Worm (Caenorhabditis elegans) whole organism, young adult: ENCODE measurements around the gene R11D1.12.

Source experiments
- D2030.7 ChIP-seq: fragments of 200-800 bp; sonication (Bioruptor generic); IDR thresholded peaks from 2 replicates; pipeline ENCODE4 v1.3.6; 2022; ENCODE audit warnings: missing genetic modification reagents, missing genetic modification characterization, missing compliant biosample characterization
- F22D6.2 ChIP-seq: sonication (generic microtip); optimal IDR thresholded peaks from 2 replicates; lab custom pipeline; 2016; ENCODE audit warnings: mild to moderate bottlenecking, missing genetic modification characterization, missing compliant biosample characterization
- F33H1.4 ChIP-seq: fragments of 200-800 bp; sonication (Bioruptor generic); IDR thresholded peaks from 2 replicates; pipeline ENCODE4 v1.3.6; 2022; ENCODE audit warnings: missing genetic modification reagents, missing genetic modification characterization, missing compliant biosample characterization
- F55B11.4 ChIP-seq: sonication (generic microtip); optimal IDR thresholded peaks from 2 replicates; lab custom pipeline; 2016; ENCODE audit warnings: missing compliant biosample characterization, missing genetic modification characterization, borderline replicate concordance; ENCODE audit not compliant: insufficient read depth
- K12H6.12 ChIP-seq: fragments of 200-800 bp; sonication (Bioruptor generic); optimal IDR thresholded peaks from 2 replicates; lab custom pipeline; 2018; ENCODE audit warnings: mild to moderate bottlenecking, missing genetic modification characterization, missing compliant biosample characterization
- Y53F4B.3 ChIP-seq: fragments of 200-800 bp; sonication (Bioruptor generic); IDR thresholded peaks from 2 replicates; pipeline ENCODE4 v1.3.6; 2022; ENCODE audit warnings: missing genetic modification reagents, missing genetic modification characterization, missing compliant biosample characterization
- attf-5 ChIP-seq: fragments of 200-800 bp; sonication (Bioruptor generic); optimal IDR thresholded peaks from 2 replicates; lab custom pipeline; 2018; ENCODE audit warnings: mild to moderate bottlenecking, missing genetic modification characterization, missing compliant biosample characterization
- bed-1 ChIP-seq: fragments of 200-800 bp; sonication (Bioruptor generic); IDR thresholded peaks from 2 replicates; pipeline ENCODE4 v1.3.6; 2022; ENCODE audit warnings: missing genetic modification reagents, missing genetic modification characterization, missing compliant biosample characterization
- cebp-1 ChIP-seq, 2 experiments: fragments of 200-800 bp in 1 of 2; sonication (Bioruptor generic) in 1 of 2; sonication (generic microtip) in 1 of 2; IDR thresholded peaks in 1 of 2; optimal IDR thresholded peaks in 1 of 2; 2 replicates each; pipeline versions ENCODE4 v1.3.6 to Lab custom; 2017 to 2022; ENCODE audit warnings: missing compliant biosample characterization in 2 of 2, missing genetic modification characterization in 2 of 2, mild to moderate bottlenecking in 1 of 2, missing genetic modification reagents in 1 of 2, moderate library complexity in 1 of 2
- ceh-27 ChIP-seq: fragments of 200-800 bp; sonication (Bioruptor generic); optimal IDR thresholded peaks from 2 replicates; lab custom pipeline; 2018; ENCODE audit warnings: mild to moderate bottlenecking, missing genetic modification characterization, moderate library complexity, missing compliant biosample characterization
- ceh-40 ChIP-seq: fragments of 200-800 bp; sonication (Bioruptor generic); IDR thresholded peaks from 2 replicates; pipeline ENCODE4 v1.3.6; 2022; ENCODE audit warnings: missing genetic modification characterization, missing compliant biosample characterization
- ceh-58 ChIP-seq: fragments of 200-800 bp; sonication (Bioruptor generic); IDR thresholded peaks from 2 replicates; pipeline ENCODE4 v1.3.6; 2022; ENCODE audit warnings: missing genetic modification characterization, missing compliant biosample characterization
- ceh-91 ChIP-seq: fragments of 200-800 bp; sonication (Bioruptor generic); IDR thresholded peaks from 2 replicates; pipeline ENCODE4 v1.3.6; 2022; ENCODE audit warnings: missing genetic modification reagents, missing genetic modification characterization, missing compliant biosample characterization
- dox-1 ChIP-seq: fragments of 200-800 bp; sonication (Bioruptor generic); IDR thresholded peaks from 2 replicates; pipeline ENCODE4 v1.3.6; 2022; ENCODE audit warnings: missing genetic modification reagents, missing genetic modification characterization, missing compliant biosample characterization
- dpl-1 ChIP-seq: fragments of 150-350 bp; optimal IDR thresholded peaks from 2 replicates; lab custom pipeline; 2014; ENCODE audit warnings: missing biosample characterization, missing genetic modification reagents, missing genetic modification characterization
- egrh-3 ChIP-seq: fragments of 200-800 bp; sonication (Bioruptor generic); IDR thresholded peaks from 2 replicates; pipeline ENCODE4 v1.3.6; 2022; ENCODE audit warnings: missing genetic modification reagents, missing genetic modification characterization, missing compliant biosample characterization
- let-526 ChIP-seq: fragments of 200-800 bp; sonication (Bioruptor generic); IDR thresholded peaks from 2 replicates; pipeline ENCODE4 v1.3.6; 2022; ENCODE audit warnings: missing genetic modification reagents, missing genetic modification characterization, missing compliant biosample characterization
- let-607 ChIP-seq, 2 experiments: fragments of 200-800 bp in 1 of 2; sonication (Bioruptor generic) in 1 of 2; sonication (generic microtip) in 1 of 2; optimal IDR thresholded peaks; 2 replicates each; lab custom pipeline; 2016 to 2018; ENCODE audit warnings: mild to moderate bottlenecking in 2 of 2, missing compliant biosample characterization in 2 of 2, missing genetic modification characterization in 2 of 2, moderate library complexity in 2 of 2, missing genotype in 1 of 2
- lsl-1 ChIP-seq: fragments of 200-800 bp; sonication (Bioruptor generic); optimal IDR thresholded peaks from 2 replicates; lab custom pipeline; 2018; ENCODE audit warnings: mild to moderate bottlenecking, missing genetic modification characterization, moderate library complexity, missing compliant biosample characterization
- madf-6 ChIP-seq: fragments of 200-800 bp; sonication (Bioruptor generic); IDR thresholded peaks from 2 replicates; pipeline ENCODE4 v1.3.6; 2022; ENCODE audit warnings: missing genetic modification reagents, missing genetic modification characterization, missing compliant biosample characterization
- madf-8 ChIP-seq: fragments of 200-800 bp; sonication (Bioruptor generic); conservative IDR thresholded peaks from 2 replicates; pipeline ENCODE4 v1.3.6; 2022; ENCODE audit warnings: missing genetic modification reagents, missing genetic modification characterization, missing compliant biosample characterization
- mcd-1 ChIP-seq: fragments of 200-800 bp; sonication (Bioruptor generic); IDR thresholded peaks from 2 replicates; pipeline ENCODE4 v1.3.6; 2022; ENCODE audit warnings: missing genetic modification reagents, missing genetic modification characterization, missing compliant biosample characterization
- mel-28 ChIP-seq: sonication (generic microtip); optimal IDR thresholded peaks from 2 replicates; lab custom pipeline; 2016; ENCODE audit warnings: borderline replicate concordance, mild to moderate bottlenecking, missing genetic modification characterization, missing compliant biosample characterization
- nhr-80 ChIP-seq: sonication (generic microtip); optimal IDR thresholded peaks from 2 replicates; lab custom pipeline; 2016; ENCODE audit warnings: missing genetic modification characterization, missing compliant biosample characterization
- pbrm-1 ChIP-seq: fragments of 200-800 bp; sonication (Bioruptor generic); IDR thresholded peaks from 2 replicates; pipeline ENCODE4 v1.3.6; 2022; ENCODE audit warnings: missing genetic modification reagents, missing genetic modification characterization, missing compliant biosample characterization
- rpc-1 ChIP-seq, 2 experiments: fragments of 150-350 bp in 1 of 2; sonication (generic microtip) in 1 of 2; optimal IDR thresholded peaks; 2 replicates each; lab custom pipeline; 2014 to 2018; ENCODE audit warnings: missing biosample characterization in 1 of 2, missing genetic modification characterization in 1 of 2, missing genetic modification reagents in 1 of 2, missing genotype in 1 of 2
- snpc-1.3 ChIP-seq: sonication (generic microtip); optimal IDR thresholded peaks from 2 replicates; lab custom pipeline; 2017; ENCODE audit warnings: missing genetic modification characterization, mild to moderate bottlenecking, missing compliant biosample characterization, antibody characterized with exemption, moderate library complexity, missing genotype, missing genetic modification reagents; ENCODE audit not compliant: insufficient read depth
- snpc-3.4 ChIP-seq: sonication (generic microtip); optimal IDR thresholded peaks from 2 replicates; lab custom pipeline; 2017; ENCODE audit warnings: missing genetic modification characterization, mild to moderate bottlenecking, missing compliant biosample characterization, antibody characterized with exemption, moderate library complexity, missing genotype, missing genetic modification reagents
- snpc-4 ChIP-seq, 5 experiments: fragments of 150-350 bp in 1 of 5; sonication (generic microtip) in 4 of 5; optimal IDR thresholded peaks; 2 replicates each; lab custom pipeline; 2014 to 2018; ENCODE audit warnings: missing genetic modification characterization in 5 of 5, missing biosample characterization in 3 of 5, antibody characterized with exemption in 2 of 5, mild to moderate bottlenecking in 2 of 5, missing compliant biosample characterization in 2 of 5, missing genotype in 2 of 5, moderate library complexity in 2 of 5, missing genetic modification reagents in 1 of 5
- somi-1 ChIP-seq: fragments of 200-800 bp; sonication (Bioruptor generic); optimal IDR thresholded peaks from 2 replicates; lab custom pipeline; 2018; ENCODE audit warnings: mild to moderate bottlenecking, missing genetic modification characterization, missing compliant biosample characterization
- tbx-9 ChIP-seq: sonication (generic microtip); optimal IDR thresholded peaks from 2 replicates; lab custom pipeline; 2016; ENCODE audit warnings: borderline replicate concordance, missing genetic modification characterization, inconsistent platforms, missing compliant biosample characterization
- xnd-1 ChIP-seq: sonication (generic microtip); optimal IDR thresholded peaks from 2 replicates; lab custom pipeline; 2016; ENCODE audit warnings: missing genotype, missing genetic modification reagents, missing genetic modification characterization, missing compliant biosample characterization
- zim-3 ChIP-seq: sonication (generic microtip); optimal IDR thresholded peaks from 2 replicates; lab custom pipeline; 2017; ENCODE audit warnings: mild to moderate bottlenecking, missing genetic modification characterization, moderate library complexity, missing compliant biosample characterization
- ztf-22 ChIP-seq: fragments of 200-800 bp; sonication (Bioruptor generic); optimal IDR thresholded peaks from 2 replicates; lab custom pipeline; 2018; ENCODE audit warnings: mild to moderate bottlenecking, missing genetic modification characterization, moderate library complexity, missing compliant biosample characterization

R11D1.12 gene

ce11 chrV:12704077-12704476, 21.7 kb downstream of the R11D1.12 start, which contains the start of gene R11D1.1:
Gene R11D1.1 (plus strand): TSS chrV:12704377.
- no peak for TF ChIP-seq snpc-4 (GFP tag; optimal IDR thresholded peaks at IDR 0.05; lab: Kevin White, UChicago)
- no peak for TF ChIP-seq snpc-4 (tag; optimal IDR thresholded peaks at IDR 0.05; lab: Kevin White, UChicago)
- TF ChIP-seq dox-1 (GFP tag; lab: Robert Waterston, UW): no peak
- no peak for TF ChIP-seq bed-1 (GFP tag; lab: Robert Waterston, UW)
- TF ChIP-seq let-607 (tag; optimal IDR thresholded peaks at IDR 0.05; lab: Kevin White, UChicago): no peak
- TF ChIP-seq ceh-58 (GFP tag; lab: Robert Waterston, UW): no peak
- TF ChIP-seq rpc-1 (optimal IDR thresholded peaks at IDR 0.05; lab: Kevin White, UChicago): no peak
- no peak for TF ChIP-seq rpc-1 (tag; optimal IDR thresholded peaks at IDR 0.05; lab: Kevin White, UChicago)
- TF ChIP-seq tbx-9 (tag; lab: Kevin White, UChicago): no peak
- no peak for TF ChIP-seq madf-6 (GFP tag; lab: Robert Waterston, UW)
- TF ChIP-seq pbrm-1: no peak
- no peak for TF ChIP-seq egrh-3 (GFP tag; lab: Robert Waterston, UW)
- no peak for TF ChIP-seq somi-1 (GFP tag; lab: Kevin White, UChicago)

DNA sequence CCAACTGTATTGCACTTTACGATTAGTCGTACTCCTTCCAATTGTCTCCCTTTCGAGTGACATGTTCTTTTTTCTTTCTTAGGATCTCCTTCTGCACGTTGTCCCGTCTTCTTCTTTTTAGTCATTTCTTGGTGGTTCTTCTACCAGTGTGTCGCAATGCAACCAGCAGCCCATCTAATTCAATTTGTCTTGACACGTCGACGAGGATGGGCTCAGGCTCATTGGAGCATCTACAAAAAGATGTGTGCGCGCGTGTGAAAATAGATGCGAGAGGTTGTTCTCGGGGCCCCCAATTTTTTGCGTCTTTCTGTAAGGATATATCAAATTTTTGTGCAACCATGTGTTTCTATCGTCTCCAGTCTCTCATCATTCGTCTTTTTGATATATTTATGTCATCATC, 24.2 kb downstream of the R11D1.12 start:
- no peak for TF ChIP-seq zim-3 (tag; lab: Kevin White, UChicago)
- TF ChIP-seq, all 124 proteins: peak for 0

- TF ChIP-seq attf-5 (GFP tag; lab: Kevin White, UChicago) (peak; percentile 44), mcd-1 (GFP tag; lab: Robert Waterston, UW) (0 out of 2 replicates have a peak, but pooled peaks have one; percentile 29), nhr-80 (peak; percentile 23), F22D6.2 (tag; lab: Kevin White, UChicago) (no peak), cebp-1 (GFP tag; IDR thresholded peaks at IDR 0.05; lab: Robert Waterston, UW) (peak; percentile 92), cebp-1 (tag; optimal IDR thresholded peaks at IDR 0.05; lab: Kevin White, UChicago) (peak; percentile 98), xnd-1 (tag; lab: Kevin White, UChicago) (no peak)
Observed at ce11 chrV:12697364-12697901, 28.4 kb downstream of the R11D1.12 start, which contains the start of gene istr-1. Gene istr-1 (plus strand): TSS chrV:12697858.

DNA sequence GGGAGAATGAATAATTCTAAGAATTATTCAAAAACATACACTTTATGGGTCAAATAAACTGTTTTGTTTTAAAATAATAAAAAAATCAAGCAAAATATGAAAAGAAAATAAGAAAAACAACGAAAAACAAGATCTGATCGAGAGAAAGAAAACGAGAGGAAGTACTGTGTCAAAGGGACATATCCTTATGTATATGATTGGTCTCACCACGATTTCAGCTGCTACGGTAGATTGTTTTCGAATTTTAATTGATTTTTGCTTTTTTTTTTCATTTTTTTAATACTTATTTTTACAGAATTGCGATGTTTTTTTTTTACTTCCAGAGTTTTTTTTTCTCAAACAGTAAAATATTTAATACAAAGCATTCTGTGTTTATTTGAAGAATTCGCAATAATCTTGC, 29.0 kb downstream of the R11D1.12 start:
- TF ChIP-seq F33H1.4 (peak; percentile 91), tbx-9 (tag; lab: Kevin White, UChicago) (no peak), dox-1 (GFP tag; lab: Robert Waterston, UW) (peak; percentile 40; the same call in 1 of the 2 replicates), madf-8 (peak; percentile 63), ztf-22 (GFP tag; lab: Kevin White, UChicago) (no peak), let-526 (GFP tag; lab: Robert Waterston, UW) (no peak), mel-28 (no peak), D2030.7 (peak; percentile 70), K12H6.12 (tag; lab: Kevin White, UChicago) (no peak), dpl-1 (GFP tag; lab: Kevin White, UChicago) (no peak), F55B11.4 (tag; lab: Kevin White, UChicago) (no peak), ceh-91 (GFP tag; lab: Robert Waterston, UW) (peak; percentile 35; the same call in 1 of the 2 replicates), snpc-1.3 (tag; lab: Kevin White, UChicago) (peak; percentile 18), xnd-1 (tag; lab: Kevin White, UChicago) (peak; percentile 75), ceh-27 (GFP tag; lab: Kevin White, UChicago) (no peak), Y53F4B.3 (GFP tag; lab: Robert Waterston, UW) (no peak), ceh-40 (no peak), snpc-3.4 (tag; lab: Kevin White, UChicago) (peak; percentile 0), madf-6 (GFP tag; lab: Robert Waterston, UW) (peak; percentile 87), lsl-1 (peak; percentile 93)
